Worm (Caenorhabditis elegans): ENCODE measurements around the gene T28A11.22.

Gene T28A11.22

ce11 chrV:3250153-3250552 lies 7.2 kb upstream of the T28A11.22 start, which contains the start of gene T28A11.13:
T28A11.13 (minus strand) TSS chrV:3250253.
- TF ChIP-seq jun-1 (tag; optimal IDR thresholded peaks at IDR 0.05) = no peak
- no peak for TF ChIP-seq ama-1 (optimal IDR thresholded peaks at IDR 0.05)
- TF ChIP-seq Y105C5A.15 (GFP tag; IDR thresholded peaks at IDR 0.05) = no peak
- TF ChIP-seq snpc-4 (tag; optimal IDR thresholded peaks at IDR 0.05) = no peak
- TF ChIP-seq php-3 (GFP tag; IDR thresholded peaks at IDR 0.05) = no peak
- TF ChIP-seq ceh-20 (GFP tag; IDR thresholded peaks at IDR 0.05) = no peak
- TF ChIP-seq mxl-3 (GFP tag; optimal IDR thresholded peaks at IDR 0.05) = no peak
- TF ChIP-seq lin-38 (GFP tag; IDR thresholded peaks at IDR 0.05) = no peak
- no peak for TF ChIP-seq ceh-32 (tag; optimal IDR thresholded peaks at IDR 0.05; ENCODE audit: poor library complexity)
- no peak for TF ChIP-seq arid-1 (GFP tag; conservative IDR thresholded peaks at IDR 0.05)
- TF ChIP-seq ceh-28 (tag; optimal IDR thresholded peaks at IDR 0.05) = no peak
- no peak for TF ChIP-seq dmd-9 (GFP tag; IDR thresholded peaks at IDR 0.05)
- TF ChIP-seq F10B5.3 (tag; optimal IDR thresholded peaks at IDR 0.05) = no peak
- TF ChIP-seq mdl-1 (tag; optimal IDR thresholded peaks at IDR 0.05) = no peak
- no peak for TF ChIP-seq daf-8 (GFP tag; IDR thresholded peaks at IDR 0.05)
- no peak for TF ChIP-seq Y75B8A.6 (GFP tag; IDR thresholded peaks at IDR 0.05)
- TF ChIP-seq set-16 (GFP tag; IDR thresholded peaks at IDR 0.05) = no peak
- no peak for TF ChIP-seq nhr-28 (tag; optimal IDR thresholded peaks at IDR 0.05)
- no peak for TF ChIP-seq vab-7 (GFP tag; IDR thresholded peaks at IDR 0.05)
- no peak for TF ChIP-seq sdz-12 (GFP tag; optimal IDR thresholded peaks at IDR 0.05)

ce11 chrV:3256051-3256450 lies 1.3 kb upstream of the T28A11.22 start, which contains the start of gene srt-63:
srt-63 (minus strand) TSS chrV:3256151.
- TF ChIP-seq nhr-111 (GFP tag; optimal IDR thresholded peaks at IDR 0.05) = no peak
- TF ChIP-seq nhr-76 (tag; optimal IDR thresholded peaks at IDR 0.05) = no peak
- no peak for TF ChIP-seq ceh-32 (tag; optimal IDR thresholded peaks at IDR 0.05; ENCODE audit: poor library complexity)
- no peak for TF ChIP-seq lim-7 (GFP tag; IDR thresholded peaks at IDR 0.05)
- no peak for TF ChIP-seq zfp-3 (GFP tag; conservative IDR thresholded peaks at IDR 0.05)
- no peak for TF ChIP-seq ceh-44 (GFP tag; IDR thresholded peaks at IDR 0.05)
- no peak for TF ChIP-seq mep-1 (tag; optimal IDR thresholded peaks at IDR 0.05)
- no peak for TF ChIP-seq nhr-28 (tag; optimal IDR thresholded peaks at IDR 0.05)
- no peak for TF ChIP-seq madf-9 (GFP tag; conservative IDR thresholded peaks at IDR 0.05)
- TF ChIP-seq ctbp-1 (GFP tag; IDR thresholded peaks at IDR 0.05) = no peak
- TF ChIP-seq Y5F2A.4 (GFP tag; optimal IDR thresholded peaks at IDR 0.05) = no peak
- no peak for TF ChIP-seq Y75B8A.6 (GFP tag; IDR thresholded peaks at IDR 0.05)

- TF ChIP-seq lin-39 (tag; optimal IDR thresholded peaks at IDR 0.05) (no peak), daf-12 (tag; optimal IDR thresholded peaks at IDR 0.05) (no peak), F44E2.7 (GFP tag; IDR thresholded peaks at IDR 0.05) (no peak), ceh-44 (GFP tag; IDR thresholded peaks at IDR 0.05) (no peak), F37D6.2 (tag; optimal IDR thresholded peaks at IDR 0.05) (no peak), daf-8 (GFP tag; IDR thresholded peaks at IDR 0.05) (no peak), snpc-4 (tag; optimal IDR thresholded peaks at IDR 0.05) (no peak), rbr-2 (tag; optimal IDR thresholded peaks at IDR 0.05) (no peak), F49E8.2 (tag; optimal IDR thresholded peaks at IDR 0.05; ENCODE audit: borderline replicate concordance) (no peak), dpl-1 (GFP tag; optimal IDR thresholded peaks at IDR 0.05) (no peak), lin-13 (GFP tag; optimal IDR thresholded peaks at IDR 0.05) (no peak), zfp-3 (GFP tag; conservative IDR thresholded peaks at IDR 0.05) (no peak), spr-3 (GFP tag; optimal IDR thresholded peaks at IDR 0.05) (no peak), nhr-237 (tag; optimal IDR thresholded peaks at IDR 0.05) (no peak), lin-38 (GFP tag; IDR thresholded peaks at IDR 0.05) (no peak), dve-1 (tag; optimal IDR thresholded peaks at IDR 0.05; ENCODE audit: insufficient read depth) (no peak), hif-1 (tag; optimal IDR thresholded peaks at IDR 0.05) (no peak), unc-62 (GFP tag; optimal IDR thresholded peaks at IDR 0.05 in 1 of 2) (no peak), unc-62 (tag; optimal IDR thresholded peaks at IDR 0.05) (no peak)
Measured at ce11 chrV:3256809-3257208, 568 bp upstream of the T28A11.22 start.
